Fruit fly (Drosophila melanogaster): ENCODE results near the gene Atg1.

The Atg1 gene

DNA sequence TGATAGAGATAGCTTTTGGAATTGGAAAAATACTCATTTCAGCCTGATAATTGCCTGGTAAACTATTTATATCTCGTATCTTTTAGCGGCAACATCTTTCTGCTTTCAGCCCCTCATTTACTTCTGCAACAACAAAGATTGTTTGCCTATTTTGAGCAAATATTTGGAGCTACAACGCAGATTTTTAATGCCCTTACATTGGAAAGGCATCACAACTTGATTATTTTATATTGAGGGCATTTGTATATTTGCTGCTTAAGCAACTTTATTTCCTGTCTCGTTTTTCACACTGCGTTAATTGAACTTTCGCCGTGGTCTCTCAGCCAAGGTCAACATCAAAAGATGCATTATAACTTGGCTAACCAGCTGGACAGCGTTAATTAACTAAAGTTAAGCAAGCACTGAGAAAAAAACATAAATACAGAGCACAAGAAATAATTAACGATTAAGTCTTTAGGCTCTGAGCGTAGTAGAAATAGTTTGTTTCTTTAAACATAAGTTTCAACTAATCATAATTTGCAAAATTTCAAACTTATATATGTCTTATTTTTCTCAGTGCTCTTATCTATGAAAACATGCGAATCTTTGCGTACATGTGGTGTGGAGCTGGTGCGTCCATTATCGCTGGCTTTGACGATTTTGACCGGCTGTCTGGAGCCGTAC lies 26.5 kb upstream of the Atg1 start (continued):
- TF ChIP-seq HHEX (GFP tag; optimal IDR thresholded peaks at IDR 0.05) (peak; percentile 14), Bdp1 (GFP tag; optimal IDR thresholded peaks at IDR 0.05) (no peak), Dp (GFP tag; optimal IDR thresholded peaks at IDR 0.05) (no peak), CoRest (tag; optimal IDR thresholded peaks at IDR 0.05) (peak; percentile 58), dpn (GFP tag; optimal IDR thresholded peaks at IDR 0.05) (peak; percentile 44 to 51), CG16813 (GFP tag; IDR thresholded peaks at IDR 0.05; ENCODE audit: partially characterized antibody) (no peak), Atf-2 (GFP tag; optimal IDR thresholded peaks at IDR 0.05) (peak; percentile 35), E2f1 (GFP tag; IDR thresholded peaks at IDR 0.05) (no peak), CG6854 (GFP tag; optimal IDR thresholded peaks at IDR 0.05) (peak; percentile 19), Max (GFP tag; optimal IDR thresholded peaks at IDR 0.05) (no peak), CG3838 (GFP tag; optimal IDR thresholded peaks at IDR 0.05) (no peak), CG4424 (GFP tag; optimal IDR thresholded peaks at IDR 0.05) (peak; percentile 26), Dek (tag; optimal IDR thresholded peaks at IDR 0.05) (peak; percentile 25), knrl (GFP tag; IDR thresholded peaks at IDR 0.05; ENCODE audit: partially characterized antibody) (no peak), CG12104 (GFP tag; optimal IDR thresholded peaks at IDR 0.05) (no peak), CG16779 (GFP tag; IDR thresholded peaks at IDR 0.05) (no peak), rib (GFP tag; IDR thresholded peaks at IDR 0.05) (peak; percentile 62; the same call in 1 of the 2 replicates), onecut (GFP tag; IDR thresholded peaks at IDR 0.05) (no peak), Fer3 (tag; optimal IDR thresholded peaks at IDR 0.05) (peak; percentile 56), CkIIα-i1 (GFP tag; IDR thresholded peaks at IDR 0.05) (no peak), HmgD (GFP tag; optimal IDR thresholded peaks at IDR 0.05) (no peak), bab2 (GFP tag; optimal IDR thresholded peaks at IDR 0.05) (peak; percentile 53), CG3995 (GFP tag; optimal IDR thresholded peaks at IDR 0.05) (no peak), sima (GFP tag; optimal IDR thresholded peaks at IDR 0.05) (no peak), pfk (GFP tag; optimal IDR thresholded peaks at IDR 0.05) (no peak), gcm (GFP tag; optimal IDR thresholded peaks at IDR 0.05) (peak; percentile 20), Vsx1 (GFP tag; optimal IDR thresholded peaks at IDR 0.05) (no peak), bsh (GFP tag; optimal IDR thresholded peaks at IDR 0.05) (peak; percentile 46 to 64), zf30C (GFP tag; optimal IDR thresholded peaks at IDR 0.05) (no peak), CG8388 (GFP tag; optimal IDR thresholded peaks at IDR 0.05) (peak; percentile 32), CG7745 (tag; optimal IDR thresholded peaks at IDR 0.05) (no peak), Fer1 (GFP tag; optimal IDR thresholded peaks at IDR 0.05) (peak; percentile 29), zfh2 (GFP tag; optimal IDR thresholded peaks at IDR 0.05) (peak; percentile 44), CG9932 (GFP tag; IDR thresholded peaks at IDR 0.05) (no peak), chn (GFP tag; optimal IDR thresholded peaks at IDR 0.05) (peak; percentile 24), ham (GFP tag; IDR thresholded peaks at IDR 0.05) (0 out of 2 replicates have a peak, but pooled peaks have one; percentile 26), salm (tag; optimal IDR thresholded peaks at IDR 0.05) (no peak), slbo (GFP tag; IDR thresholded peaks at IDR 0.05) (peak; percentile 77), Hr78 (GFP tag; optimal IDR thresholded peaks at IDR 0.05) (no peak), pho (GFP tag; optimal IDR thresholded peaks at IDR 0.05) (peak; percentile 53), HLHmδ (GFP tag; optimal IDR thresholded peaks at IDR 0.05) (no peak), NC2β (GFP tag; optimal IDR thresholded peaks at IDR 0.05) (no peak), Lim3 (GFP tag; IDR thresholded peaks at IDR 0.05) (no peak), chm (GFP tag; IDR thresholded peaks at IDR 0.05) (peak; percentile 36; the same call in 1 of the 2 replicates), D19A (tag; optimal IDR thresholded peaks at IDR 0.05) (peak; percentile 71), CG14965 (GFP tag; optimal IDR thresholded peaks at IDR 0.05; ENCODE audit: borderline replicate concordance) (no peak), HLH54F (GFP tag; optimal IDR thresholded peaks at IDR 0.05) (peak; percentile 61), CG4820 (GFP tag; optimal IDR thresholded peaks at IDR 0.05) (peak; percentile 22), unc-4 (GFP tag; IDR thresholded peaks at IDR 0.05; ENCODE audit: partially characterized antibody) (no peak), CG16863 (GFP tag; optimal IDR thresholded peaks at IDR 0.05) (peak; percentile 25)

Measured in whole organism, embryonic.